Fruit fly (Drosophila melanogaster): ENCODE results near the gene Ssadh.

Gene Ssadh

dm6 chr3R:25637294-25638174, 10.8 kb upstream of the Ssadh start, which contains the start of gene jigr1:
Gene jigr1, plus strand, starts transcription at chr3R:25637843.
- TF ChIP-seq EcR (GFP tag; optimal IDR thresholded peaks at IDR 0.05) (no peak), D1 (tag; optimal IDR thresholded peaks at IDR 0.05) (no peak), Ets98B (GFP tag; IDR thresholded peaks at IDR 0.05) (no peak), CG8159 (tag; optimal IDR thresholded peaks at IDR 0.05) (peak; percentile 71), CG8301 (tag; optimal IDR thresholded peaks at IDR 0.05) (peak; percentile 61), Pif1A (GFP tag; optimal IDR thresholded peaks at IDR 0.05) (peak; percentile 64), CG9948 (tag; optimal IDR thresholded peaks at IDR 0.05) (peak; percentile 67), CG15710 (tag; optimal IDR thresholded peaks at IDR 0.05) (peak; percentile 60), CG12605 (GFP tag; IDR thresholded peaks at IDR 0.05) (no peak), gl (tag; optimal IDR thresholded peaks at IDR 0.05) (peak; percentile 17), Pif1B (GFP tag; optimal IDR thresholded peaks at IDR 0.05) (peak; percentile 73), fd96Ca (GFP tag; IDR thresholded peaks at IDR 0.05) (no peak), CG14655 (GFP tag; optimal IDR thresholded peaks at IDR 0.05) (peak; percentile 65), CG10348 (GFP tag; IDR thresholded peaks at IDR 0.05) (no peak), CG34367 (tag; optimal IDR thresholded peaks at IDR 0.05) (peak; percentile 64), CG32121 (GFP tag; IDR thresholded peaks at IDR 0.05) (no peak), CG4496 (GFP tag; IDR thresholded peaks at IDR 0.05) (peak; percentile 46; the same call in 1 of the 3 replicates), CG17806 (tag; optimal IDR thresholded peaks at IDR 0.05) (peak; percentile 68), CG13204 (GFP tag; optimal IDR thresholded peaks at IDR 0.05) (peak; percentile 42), rn (GFP tag; IDR thresholded peaks at IDR 0.05) (no peak), Snoo (tag; optimal IDR thresholded peaks at IDR 0.05) (peak; percentile 56)

DNA sequence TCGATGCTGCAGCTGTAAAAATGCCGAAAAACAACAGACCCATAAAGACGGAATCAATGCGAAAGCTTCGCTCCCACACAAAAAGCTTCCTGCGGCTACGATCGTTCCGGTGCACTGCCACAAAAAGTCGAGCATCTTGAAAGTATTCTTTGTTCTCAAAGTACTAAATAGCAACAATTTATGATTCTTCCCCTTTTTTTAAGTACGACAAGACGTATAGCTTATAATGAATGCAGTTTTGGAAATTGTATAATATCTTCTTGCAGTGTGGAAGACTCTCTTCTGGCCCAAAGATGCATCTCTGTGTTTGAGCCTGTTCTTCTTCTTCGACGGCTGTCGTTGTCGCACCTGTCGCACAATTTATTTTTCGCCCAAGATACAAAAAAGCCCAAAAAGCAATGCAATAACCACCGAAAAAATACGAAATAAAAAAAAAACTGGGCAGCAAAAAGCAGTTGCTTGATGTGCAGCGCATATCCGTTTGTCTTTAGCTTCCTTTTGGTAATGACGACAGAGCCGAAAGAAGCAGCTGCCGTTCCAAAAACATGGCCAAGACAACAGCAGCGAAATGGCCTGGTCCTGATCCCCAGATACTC, 7.2 kb upstream of the Ssadh start:
- TF ChIP-seq CG13204 (GFP tag; optimal IDR thresholded peaks at IDR 0.05) (no peak), CG12605 (GFP tag; IDR thresholded peaks at IDR 0.05) (no peak), CG9948 (tag; optimal IDR thresholded peaks at IDR 0.05) (no peak), fd96Ca (GFP tag; IDR thresholded peaks at IDR 0.05) (no peak), CG8301 (tag; optimal IDR thresholded peaks at IDR 0.05) (peak; percentile 6), Snoo (tag; optimal IDR thresholded peaks at IDR 0.05) (peak; percentile 69), CG32121 (GFP tag; IDR thresholded peaks at IDR 0.05) (no peak), CG34367 (tag; optimal IDR thresholded peaks at IDR 0.05) (no peak), CG17806 (tag; optimal IDR thresholded peaks at IDR 0.05) (peak; percentile 16), Ets98B (GFP tag; IDR thresholded peaks at IDR 0.05) (no peak), rn (GFP tag; IDR thresholded peaks at IDR 0.05) (no peak), CG10348 (GFP tag; IDR thresholded peaks at IDR 0.05) (no peak), gl (tag; optimal IDR thresholded peaks at IDR 0.05) (no peak), CG14655 (GFP tag; optimal IDR thresholded peaks at IDR 0.05) (peak; percentile 9), CG8159 (tag; optimal IDR thresholded peaks at IDR 0.05) (peak; percentile 32), D1 (tag; optimal IDR thresholded peaks at IDR 0.05) (no peak), CG4496 (GFP tag; IDR thresholded peaks at IDR 0.05) (no peak), Pif1B (GFP tag; optimal IDR thresholded peaks at IDR 0.05) (peak; percentile 56), Pif1A (GFP tag; optimal IDR thresholded peaks at IDR 0.05) (peak; percentile 53), EcR (GFP tag; optimal IDR thresholded peaks at IDR 0.05) (no peak), CG15710 (tag; optimal IDR thresholded peaks at IDR 0.05) (no peak)

DNA sequence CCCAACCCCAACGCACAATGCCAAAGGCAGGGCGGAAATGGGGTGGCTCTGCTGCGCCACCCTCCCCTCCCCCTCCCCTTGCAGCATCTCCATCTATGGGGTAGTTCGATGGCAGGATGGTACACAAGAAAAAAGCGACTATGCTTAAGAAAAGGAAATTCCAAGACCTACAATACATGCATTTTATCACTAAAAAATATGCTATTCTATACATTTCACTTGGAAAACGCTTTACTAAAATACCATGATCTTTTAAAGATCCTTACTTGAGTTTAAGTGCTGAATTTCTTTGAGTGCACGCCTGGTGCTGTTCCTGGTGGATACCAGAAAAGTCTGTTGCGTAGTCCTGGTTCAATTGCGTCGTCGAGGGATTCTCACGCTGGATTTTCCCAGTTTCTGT, 4.4 kb upstream of the Ssadh start:
- TF ChIP-seq CG8159 (tag; optimal IDR thresholded peaks at IDR 0.05), result peak; percentile 58
- TF ChIP-seq CG17806 (tag; optimal IDR thresholded peaks at IDR 0.05), result peak; percentile 22
- no peak for TF ChIP-seq CG8301 (tag; optimal IDR thresholded peaks at IDR 0.05)
- no peak for TF ChIP-seq fd96Ca (GFP tag; IDR thresholded peaks at IDR 0.05)
- peak; percentile 7 for TF ChIP-seq CG9948 (tag; optimal IDR thresholded peaks at IDR 0.05)
- peak; percentile 28 for TF ChIP-seq CG15710 (tag; optimal IDR thresholded peaks at IDR 0.05)
- no peak for TF ChIP-seq CG14655 (GFP tag; optimal IDR thresholded peaks at IDR 0.05)

DNA sequence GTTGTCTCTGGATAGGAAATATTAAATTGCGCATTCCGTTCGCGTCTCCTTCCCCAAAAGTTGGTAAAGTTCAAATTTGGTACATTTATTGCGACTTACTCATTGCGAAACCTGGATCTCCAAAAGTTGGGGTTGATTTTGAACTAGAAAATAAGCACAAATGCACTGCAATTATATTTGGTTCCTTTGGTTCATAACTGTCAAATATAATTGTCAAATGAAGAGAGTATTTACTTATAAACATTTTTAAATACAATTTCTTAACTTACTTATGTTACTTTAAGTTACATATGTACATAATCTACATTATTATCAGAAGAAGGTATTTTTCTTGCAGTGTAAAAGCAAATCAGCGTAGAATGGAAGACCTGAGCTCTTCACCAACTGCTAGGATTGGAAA, 3.8 kb upstream of the Ssadh start:
- no peak for TF ChIP-seq CG8159 (tag; optimal IDR thresholded peaks at IDR 0.05)
- TF ChIP-seq CG17806 (tag; optimal IDR thresholded peaks at IDR 0.05), result no peak
- no peak for TF ChIP-seq CG8301 (tag; optimal IDR thresholded peaks at IDR 0.05)
- TF ChIP-seq CG34367 (tag; optimal IDR thresholded peaks at IDR 0.05), result no peak
- no peak for TF ChIP-seq CG9948 (tag; optimal IDR thresholded peaks at IDR 0.05)
- TF ChIP-seq CG13204 (GFP tag; optimal IDR thresholded peaks at IDR 0.05), result no peak
- TF ChIP-seq gl (tag; optimal IDR thresholded peaks at IDR 0.05), result no peak
- no peak for TF ChIP-seq fd96Ca (GFP tag; IDR thresholded peaks at IDR 0.05)
- no peak for TF ChIP-seq CG4496 (GFP tag; IDR thresholded peaks at IDR 0.05)
- TF ChIP-seq CG14655 (GFP tag; optimal IDR thresholded peaks at IDR 0.05), result no peak
- no peak for TF ChIP-seq D1 (tag; optimal IDR thresholded peaks at IDR 0.05)
- no peak for TF ChIP-seq Snoo (tag; optimal IDR thresholded peaks at IDR 0.05)
- no peak for TF ChIP-seq CG12605 (GFP tag; IDR thresholded peaks at IDR 0.05)
- TF ChIP-seq Ets98B (GFP tag; IDR thresholded peaks at IDR 0.05), result no peak

dm6 chr3R:25628657-25629056, 1.9 kb upstream of the Ssadh start:
- TF ChIP-seq CG17806 (tag; optimal IDR thresholded peaks at IDR 0.05), result no peak
- TF ChIP-seq EcR (GFP tag; optimal IDR thresholded peaks at IDR 0.05), result no peak
- TF ChIP-seq CG4496 (GFP tag; IDR thresholded peaks at IDR 0.05), result no peak
- TF ChIP-seq CG8301 (tag; optimal IDR thresholded peaks at IDR 0.05), result no peak
- TF ChIP-seq CG32121 (GFP tag; IDR thresholded peaks at IDR 0.05), result no peak
- TF ChIP-seq Snoo (tag; optimal IDR thresholded peaks at IDR 0.05), result no peak
- TF ChIP-seq CG13204 (GFP tag; optimal IDR thresholded peaks at IDR 0.05), result no peak
- TF ChIP-seq gl (tag; optimal IDR thresholded peaks at IDR 0.05), result no peak
- no peak for TF ChIP-seq CG34367 (tag; optimal IDR thresholded peaks at IDR 0.05)
- no peak for TF ChIP-seq rn (GFP tag; IDR thresholded peaks at IDR 0.05)
- no peak for TF ChIP-seq CG10348 (GFP tag; IDR thresholded peaks at IDR 0.05)

Data from whole organism, pupa.